Worm (Caenorhabditis elegans) whole organism, young adult: ENCODE measurements around the gene C25H3.10.

ENCODE experiments used
- F52B5.7 ChIP-seq: sonication (generic microtip); optimal IDR thresholded peaks from 2 replicates; lab custom pipeline; 2016; ENCODE audit warnings: mild to moderate bottlenecking, missing genetic modification characterization, missing compliant biosample characterization
- ama-1 ChIP-seq, 3 experiments: fragments of 150-350 bp in 1 of 3; sonication (generic microtip) in 2 of 3; optimal IDR thresholded peaks; 2 replicates each; lab custom pipeline; 2014 to 2018; ENCODE audit warnings: missing biosample characterization in 2 of 3, missing genetic modification characterization in 2 of 3, missing genetic modification reagents in 2 of 3
- ceh-58 ChIP-seq: fragments of 200-800 bp; sonication (Bioruptor generic); IDR thresholded peaks from 2 replicates; pipeline ENCODE4 v1.3.6; 2022; ENCODE audit warnings: missing genetic modification characterization, missing compliant biosample characterization
- ceh-91 ChIP-seq: fragments of 200-800 bp; sonication (Bioruptor generic); IDR thresholded peaks from 2 replicates; pipeline ENCODE4 v1.3.6; 2022; ENCODE audit warnings: missing genetic modification reagents, missing genetic modification characterization, missing compliant biosample characterization
- die-1 ChIP-seq: sonication (generic microtip); optimal IDR thresholded peaks from 2 replicates; lab custom pipeline; 2016; ENCODE audit warnings: missing genotype, mild to moderate bottlenecking, missing genetic modification characterization, missing compliant biosample characterization
- hsf-1 ChIP-seq: fragments of 200-800 bp; sonication (Bioruptor generic); IDR thresholded peaks from 2 replicates; pipeline ENCODE4 v1.3.6; 2022; ENCODE audit warnings: missing genetic modification reagents, missing genetic modification characterization, missing compliant biosample characterization
- lin-40 ChIP-seq: sonication (generic microtip); optimal IDR thresholded peaks from 2 replicates; lab custom pipeline; 2016; ENCODE audit warnings: missing genetic modification characterization, mild to moderate bottlenecking, missing compliant biosample characterization, missing genotype, missing genetic modification reagents
- nfya-2 ChIP-seq: fragments of 200-800 bp; sonication (Bioruptor generic); IDR thresholded peaks from 2 replicates; pipeline ENCODE4 v1.3.6; 2022; ENCODE audit warnings: missing genetic modification reagents, missing genetic modification characterization, missing compliant biosample characterization
- unc-130 ChIP-seq: sonication (generic microtip); optimal IDR thresholded peaks from 2 replicates; lab custom pipeline; 2016; ENCODE audit warnings: missing genetic modification reagents, missing genetic modification characterization, missing compliant biosample characterization

DNA sequence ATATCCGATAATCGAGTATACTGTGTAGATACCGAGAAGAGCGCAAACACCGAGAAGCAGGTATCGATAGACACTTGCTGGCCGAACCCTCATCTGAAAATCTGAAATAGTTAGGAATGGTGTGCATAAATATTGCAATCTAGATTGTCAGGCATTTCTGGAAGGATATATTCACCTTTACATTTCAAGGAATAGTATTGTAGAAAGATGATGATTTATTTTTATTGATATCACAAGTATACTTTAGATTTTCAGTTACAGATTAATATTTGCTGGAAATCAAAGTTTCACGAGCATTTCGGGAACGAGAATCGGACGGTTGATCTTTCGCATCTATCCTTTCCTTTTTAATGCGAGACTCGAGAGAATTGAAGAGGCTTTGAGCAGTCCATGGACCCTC, 39.1 kb downstream of the C25H3.10 start, which contains the start of gene fut-3:
- TF ChIP-seq ceh-58 (GFP tag; lab: Robert Waterston, UW) (no peak), lin-40 (tag; lab: Kevin White, UChicago) (no peak), ceh-91 (GFP tag; lab: Robert Waterston, UW) (no peak), F52B5.7 (no peak), ama-1 (optimal IDR thresholded peaks at IDR 0.05; lab: Kevin White, UChicago) (no peak), ama-1 (GFP tag; optimal IDR thresholded peaks at IDR 0.05; lab: Kevin White, UChicago) (no peak), nfya-2 (GFP tag; lab: Robert Waterston, UW) (no peak), die-1 (no peak), unc-130 (GFP tag; lab: Kevin White, UChicago) (no peak), hsf-1 (GFP tag; lab: Robert Waterston, UW) (no peak)
